Worm (Caenorhabditis elegans): ENCODE measurements around the gene srw-22.

The srw-22 gene

ce11 chrV:15268302-15268701, at the start of gene srw-22:
Gene srw-22, plus strand, starts transcription at chrV:15268602.
- TF ChIP-seq mls-2 (tag; optimal IDR thresholded peaks at IDR 0.05) (no peak), lin-32 (GFP tag; optimal IDR thresholded peaks at IDR 0.05) (no peak), blmp-1 (tag; optimal IDR thresholded peaks at IDR 0.05) (no peak), ceh-43 (GFP tag; optimal IDR thresholded peaks at IDR 0.05) (no peak), M03D4.4 (tag; optimal IDR thresholded peaks at IDR 0.05) (no peak)

- TF ChIP-seq unc-62 (GFP tag; optimal IDR thresholded peaks at IDR 0.05) (no peak), sem-2 (GFP tag; optimal IDR thresholded peaks at IDR 0.05) (no peak), ces-1 (GFP tag; optimal IDR thresholded peaks at IDR 0.05) (no peak), ham-2 (GFP tag; optimal IDR thresholded peaks at IDR 0.05) (no peak), ceh-39 (tag; optimal IDR thresholded peaks at IDR 0.05) (no peak), lsy-2 (tag; optimal IDR thresholded peaks at IDR 0.05) (no peak), nhr-28 (tag; optimal IDR thresholded peaks at IDR 0.05) (no peak), lin-13 (tag; optimal IDR thresholded peaks at IDR 0.05) (no peak), drap-1 (GFP tag; optimal IDR thresholded peaks at IDR 0.05) (no peak), bed-3 (GFP tag; optimal IDR thresholded peaks at IDR 0.05) (no peak), flh-1 (GFP tag; optimal IDR thresholded peaks at IDR 0.05) (no peak), cnd-1 (tag; optimal IDR thresholded peaks at IDR 0.05) (no peak), nhr-12 (tag; optimal IDR thresholded peaks at IDR 0.05) (no peak), hlh-1 (tag; optimal IDR thresholded peaks at IDR 0.05) (no peak), tbx-8 (GFP tag; optimal IDR thresholded peaks at IDR 0.05) (no peak), mab-5 (tag; optimal IDR thresholded peaks at IDR 0.05) (no peak), M03D4.4 (tag; optimal IDR thresholded peaks at IDR 0.05) (no peak)
Observed at ce11 chrV:15221330-15221729, 47.1 kb upstream of the srw-22 start, which contains the start of gene irld-25. Gene irld-25, plus strand, starts transcription at chrV:15221630.

ce11 chrV:15223668-15224067, 44.7 kb upstream of the srw-22 start, which contains the start of gene srw-24:
Gene srw-24, plus strand, starts transcription at chrV:15223968.
- no peak for TF ChIP-seq cnd-1 (tag; optimal IDR thresholded peaks at IDR 0.05)
- TF ChIP-seq mep-1 (tag; optimal IDR thresholded peaks at IDR 0.05), result no peak
- TF ChIP-seq nhr-237 (tag; optimal IDR thresholded peaks at IDR 0.05), result no peak

ce11 chrV:15225650-15226049, 42.8 kb upstream of the srw-22 start, which contains the start of gene srw-14:
Gene srw-14, plus strand, starts transcription at chrV:15225950.
- no peak for TF ChIP-seq mep-1 (tag; optimal IDR thresholded peaks at IDR 0.05)
- TF ChIP-seq M03D4.4 (tag; optimal IDR thresholded peaks at IDR 0.05), result no peak
- TF ChIP-seq zip-8 (tag; optimal IDR thresholded peaks at IDR 0.05), result no peak
- no peak for TF ChIP-seq ceh-83 (GFP tag; optimal IDR thresholded peaks at IDR 0.05)
- TF ChIP-seq mab-5 (tag; optimal IDR thresholded peaks at IDR 0.05), result no peak
- TF ChIP-seq nhr-2 (tag; optimal IDR thresholded peaks at IDR 0.05), result no peak
- no peak for TF ChIP-seq nhr-12 (tag; optimal IDR thresholded peaks at IDR 0.05)
- no peak for TF ChIP-seq cnd-1 (tag; optimal IDR thresholded peaks at IDR 0.05)
- TF ChIP-seq sptf-1 (tag; optimal IDR thresholded peaks at IDR 0.05), result no peak
- TF ChIP-seq mls-2 (tag; optimal IDR thresholded peaks at IDR 0.05), result no peak
- no peak for TF ChIP-seq sem-2 (GFP tag; optimal IDR thresholded peaks at IDR 0.05)
- no peak for TF ChIP-seq tbx-8 (GFP tag; optimal IDR thresholded peaks at IDR 0.05)
- no peak for TF ChIP-seq lin-13 (tag; optimal IDR thresholded peaks at IDR 0.05)
- TF ChIP-seq drap-1 (GFP tag; optimal IDR thresholded peaks at IDR 0.05), result no peak
- TF ChIP-seq unc-39 (tag; optimal IDR thresholded peaks at IDR 0.05), result no peak
- TF ChIP-seq ceh-43 (GFP tag; optimal IDR thresholded peaks at IDR 0.05), result no peak
- TF ChIP-seq snpc-4 (tag; optimal IDR thresholded peaks at IDR 0.05), result no peak
- no peak for TF ChIP-seq ham-2 (GFP tag; optimal IDR thresholded peaks at IDR 0.05)
- no peak for TF ChIP-seq nhr-237 (tag; optimal IDR thresholded peaks at IDR 0.05)

ce11 chrV:15226206-15226605, 42.2 kb upstream of the srw-22 start:
- TF ChIP-seq tbx-8 (GFP tag; optimal IDR thresholded peaks at IDR 0.05) (no peak), elt-1 (tag; optimal IDR thresholded peaks at IDR 0.05; ENCODE audit: borderline replicate concordance, insufficient read depth) (no peak), nhr-12 (tag; optimal IDR thresholded peaks at IDR 0.05) (no peak), ztf-11 (tag; optimal IDR thresholded peaks at IDR 0.05) (no peak), nhr-237 (tag; optimal IDR thresholded peaks at IDR 0.05) (no peak), ceh-39 (tag; optimal IDR thresholded peaks at IDR 0.05) (no peak), mep-1 (tag; optimal IDR thresholded peaks at IDR 0.05) (no peak), unc-120 (tag; optimal IDR thresholded peaks at IDR 0.05; ENCODE audit: poor library complexity, severe bottlenecking) (no peak), nhr-76 (tag; optimal IDR thresholded peaks at IDR 0.05) (no peak), nhr-28 (tag; optimal IDR thresholded peaks at IDR 0.05) (no peak), pha-4 (tag; optimal IDR thresholded peaks at IDR 0.05) (no peak), flh-1 (GFP tag; optimal IDR thresholded peaks at IDR 0.05) (no peak), drap-1 (GFP tag; optimal IDR thresholded peaks at IDR 0.05) (no peak), zip-8 (tag; optimal IDR thresholded peaks at IDR 0.05) (no peak)

All from whole organism, mixed stage, embryonic.